Worm (Caenorhabditis elegans) whole organism, L4 larva: ENCODE data around the gene efl-3.

Source experiments
- D1046.2 ChIP-seq: fragments of 200-800 bp; sonication (Bioruptor generic); IDR thresholded peaks from 2 replicates; pipeline ENCODE4 v1.3.6; 2022; ENCODE audit warnings: missing genetic modification characterization, missing compliant biosample characterization
- F49E8.2 ChIP-seq: sonication (generic microtip); optimal IDR thresholded peaks from 2 replicates; lab custom pipeline; 2016; ENCODE audit warnings: missing compliant biosample characterization, mild to moderate bottlenecking, missing genetic modification characterization, borderline replicate concordance
- ZK337.2 ChIP-seq: fragments of 200-800 bp; sonication (Bioruptor generic); IDR thresholded peaks from 2 replicates; pipeline ENCODE4 v1.3.6; 2022; ENCODE audit warnings: missing genetic modification reagents, missing genetic modification characterization, missing compliant biosample characterization
- ZK546.5 ChIP-seq, 2 experiments: sonication (generic microtip); optimal IDR thresholded peaks; 2 replicates each; lab custom pipeline; 2017; ENCODE audit warnings: missing biosample characterization in 2 of 2, missing genetic modification characterization in 2 of 2
- aha-1 ChIP-seq: fragments of 150-350 bp; peaks from one replicate; lab custom pipeline; 2014; ENCODE audit warnings: missing biosample characterization, missing genetic modification characterization
- attf-4 ChIP-seq: sonication (generic microtip); optimal IDR thresholded peaks from 3 replicates; lab custom pipeline; 2017; ENCODE audit warnings: missing biosample characterization, missing genetic modification characterization
- ceh-32 ChIP-seq: sonication (generic microtip); optimal IDR thresholded peaks from 2 replicates; lab custom pipeline; 2016; ENCODE audit warnings: mild to moderate bottlenecking, missing genetic modification characterization, missing compliant biosample characterization; ENCODE audit not compliant: poor library complexity
- ceh-82 ChIP-seq: sonication (generic microtip); optimal IDR thresholded peaks from 2 replicates; lab custom pipeline; 2017; ENCODE audit warnings: missing biosample characterization, missing genetic modification characterization
- daf-16 ChIP-seq, 3 experiments: sonication (generic microtip); optimal IDR thresholded peaks; 2 replicates each; lab custom pipeline; 2016 to 2017; ENCODE audit warnings: missing genetic modification characterization in 3 of 3, missing genetic modification reagents in 3 of 3, mild to moderate bottlenecking in 2 of 3, missing compliant biosample characterization in 2 of 3, missing biosample characterization in 1 of 3, moderate library complexity in 1 of 3
- daf-19 ChIP-seq: fragments of 200-800 bp; sonication (Bioruptor generic); conservative IDR thresholded peaks from 2 replicates; pipeline ENCODE4 v1.3.6; 2022; ENCODE audit warnings: missing genetic modification characterization, missing compliant biosample characterization
- daf-8 ChIP-seq: fragments of 200-800 bp; sonication (Bioruptor generic); IDR thresholded peaks from 2 replicates; pipeline ENCODE4 v1.3.6; 2022; ENCODE audit warnings: missing genetic modification characterization, missing compliant biosample characterization
- dpl-1 ChIP-seq: fragments of 150-350 bp; optimal IDR thresholded peaks from 2 replicates; lab custom pipeline; 2014; ENCODE audit warnings: missing biosample characterization, missing genetic modification reagents, missing genetic modification characterization
- duxl-1 ChIP-seq: sonication (generic microtip); optimal IDR thresholded peaks from 2 replicates; lab custom pipeline; 2016; ENCODE audit warnings: mild to moderate bottlenecking, missing genetic modification characterization, moderate library complexity, missing compliant biosample characterization; ENCODE audit not compliant: poor library complexity
- fos-1 ChIP-seq: fragments of 150-350 bp; optimal IDR thresholded peaks from 2 replicates; lab custom pipeline; 2014; ENCODE audit warnings: missing biosample characterization, missing genetic modification characterization
- gei-8 ChIP-seq: fragments of 200-800 bp; sonication (Bioruptor generic); optimal IDR thresholded peaks from 2 replicates; lab custom pipeline; 2018; ENCODE audit warnings: mild to moderate bottlenecking, missing genetic modification characterization, missing compliant biosample characterization
- hmg-1.1 ChIP-seq: fragments of 200-800 bp; sonication (Bioruptor generic); IDR thresholded peaks from 2 replicates; pipeline ENCODE4 v1.3.6; 2022; ENCODE audit warnings: missing genetic modification reagents, missing genetic modification characterization, missing compliant biosample characterization
- lin-29 ChIP-seq: fragments of 200-800 bp; sonication (Bioruptor generic); IDR thresholded peaks from 2 replicates; pipeline ENCODE4 v1.3.6; 2022; ENCODE audit warnings: missing genetic modification reagents, missing genetic modification characterization, missing compliant biosample characterization
- lsy-2 ChIP-seq, 2 experiments: fragments of 150-350 bp in 1 of 2; sonication (generic microtip) in 1 of 2; optimal IDR thresholded peaks; 2 replicates each; lab custom pipeline; 2014 to 2017; ENCODE audit warnings: missing biosample characterization in 2 of 2, missing genetic modification characterization in 2 of 2
- mdl-1 ChIP-seq, 2 experiments: fragments of 150-350 bp in 1 of 2; sonication (generic microtip) in 1 of 2; optimal IDR thresholded peaks; 2 replicates each; lab custom pipeline; 2014 to 2017; ENCODE audit warnings: missing biosample characterization in 2 of 2, missing genetic modification characterization in 2 of 2
- mxl-3 ChIP-seq: fragments of 200-800 bp; sonication (Bioruptor generic); optimal IDR thresholded peaks from 2 replicates; lab custom pipeline; 2018; ENCODE audit warnings: mild to moderate bottlenecking, missing genetic modification characterization, missing compliant biosample characterization
- nhr-10 ChIP-seq: fragments of 150-350 bp; optimal IDR thresholded peaks from 2 replicates; lab custom pipeline; 2014; ENCODE audit warnings: missing biosample characterization, missing genetic modification characterization
- nhr-28 ChIP-seq: fragments of 150-350 bp; optimal IDR thresholded peaks from 2 replicates; lab custom pipeline; 2014; ENCODE audit warnings: missing biosample characterization, missing genetic modification characterization
- nhr-42 ChIP-seq: fragments of 200-800 bp; sonication (Bioruptor generic); IDR thresholded peaks from 2 replicates; pipeline ENCODE4 v1.3.6; 2022; ENCODE audit warnings: missing genetic modification characterization, missing compliant biosample characterization
- nhr-48 ChIP-seq: sonication (generic microtip); optimal IDR thresholded peaks from 2 replicates; lab custom pipeline; 2016; ENCODE audit warnings: mild to moderate bottlenecking, missing genetic modification characterization, missing compliant biosample characterization
- nhr-6 ChIP-seq: fragments of 150-350 bp; optimal IDR thresholded peaks from 2 replicates; lab custom pipeline; 2014; ENCODE audit warnings: missing biosample characterization, missing genetic modification characterization
- nhr-77 ChIP-seq: fragments of 150-350 bp; optimal IDR thresholded peaks from 2 replicates; lab custom pipeline; 2014; ENCODE audit warnings: missing biosample characterization, missing genetic modification characterization
- rbr-2 ChIP-seq: sonication (generic microtip); optimal IDR thresholded peaks from 2 replicates; lab custom pipeline; 2016; ENCODE audit warnings: missing genotype, missing genetic modification characterization, missing compliant biosample characterization
- saeg-2 ChIP-seq: fragments of 200-800 bp; sonication (Bioruptor generic); IDR thresholded peaks from 2 replicates; pipeline ENCODE4 v1.3.6; 2022; ENCODE audit warnings: missing genetic modification reagents, missing genetic modification characterization, missing compliant biosample characterization
- skn-1 ChIP-seq: fragments of 150-350 bp; optimal IDR thresholded peaks from 2 replicates; lab custom pipeline; 2014; ENCODE audit warnings: missing biosample characterization, missing genetic modification characterization
- spr-3 ChIP-seq: fragments of 200-800 bp; sonication (Bioruptor generic); optimal IDR thresholded peaks from 2 replicates; lab custom pipeline; 2018; ENCODE audit warnings: mild to moderate bottlenecking, missing genetic modification characterization, missing compliant biosample characterization
- tag-97 ChIP-seq: fragments of 200-800 bp; sonication (Bioruptor generic); IDR thresholded peaks from 2 replicates; pipeline ENCODE4 v1.3.6; 2022; ENCODE audit warnings: missing genetic modification characterization, missing compliant biosample characterization
- unc-130 ChIP-seq: sonication (generic microtip); optimal IDR thresholded peaks from 2 replicates; lab custom pipeline; 2016; ENCODE audit warnings: missing genetic modification reagents, missing genetic modification characterization, missing compliant biosample characterization
- unc-62 ChIP-seq, 3 experiments: fragments of 150-350 bp in 1 of 3; sonication (generic microtip); optimal IDR thresholded peaks in 2 of 3; peaks in 1 of 3; 1 replicate in 1 of 3; 2 replicates in 2 of 3; lab custom pipeline; 2014 to 2017; ENCODE audit warnings: missing biosample characterization in 3 of 3, missing genetic modification characterization in 3 of 3, missing genetic modification reagents in 3 of 3, missing genotype in 1 of 3
- vab-7 ChIP-seq: fragments of 200-800 bp; sonication (Bioruptor generic); IDR thresholded peaks from 2 replicates; pipeline ENCODE4 v1.3.6; 2022; ENCODE audit warnings: missing genetic modification reagents, missing genetic modification characterization, missing compliant biosample characterization

Gene efl-3

DNA sequence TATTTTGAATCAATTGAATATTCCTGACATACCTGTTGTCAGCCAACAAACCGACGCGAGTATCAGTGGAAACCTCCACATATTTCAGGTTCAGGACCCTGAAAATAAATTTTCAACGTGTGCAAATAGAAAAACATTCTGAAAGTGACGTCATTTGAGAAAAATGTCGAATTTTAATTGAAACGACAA is 16.2 kb downstream of the efl-3 start, which contains the start of gene F14E5.2:
Gene F14E5.2 (minus strand): TSS at position 101 of the 189 bp plus-strand sequence.
- TF ChIP-seq duxl-1 (no peak), nhr-42 (GFP tag; lab: Robert Waterston, UW) (no peak), nhr-6 (tag; lab: Kevin White, UChicago) (no peak), D1046.2 (GFP tag; lab: Robert Waterston, UW) (no peak), saeg-2 (GFP tag; lab: Robert Waterston, UW) (no peak), daf-8 (GFP tag; lab: Robert Waterston, UW) (no peak), fos-1 (tag; lab: Kevin White, UChicago) (no peak), ceh-82 (tag; lab: Kevin White, UChicago) (no peak), gei-8 (GFP tag; lab: Kevin White, UChicago) (no peak), daf-19 (GFP tag; lab: Robert Waterston, UW) (no peak), ceh-32 (tag; lab: Kevin White, UChicago) (no peak), attf-4 (no peak), dpl-1 (GFP tag; lab: Kevin White, UChicago) (no peak), skn-1 (tag; lab: Kevin White, UChicago) (no peak), unc-62 (GFP tag; optimal IDR thresholded peaks at IDR 0.05 in 1 of 2; lab: Kevin White, UChicago) (no peak), unc-62 (tag; optimal IDR thresholded peaks at IDR 0.05; lab: Kevin White, UChicago) (no peak), aha-1 (tag; lab: Kevin White, UChicago) (no peak), daf-16 (GFP tag; optimal IDR thresholded peaks at IDR 0.05; lab: Kevin White, UChicago) (no peak), daf-16 (tag; optimal IDR thresholded peaks at IDR 0.05; lab: Kevin White, UChicago) (no peak)
- TF ChIP-seq, all 104 proteins: peak for 0

DNA sequence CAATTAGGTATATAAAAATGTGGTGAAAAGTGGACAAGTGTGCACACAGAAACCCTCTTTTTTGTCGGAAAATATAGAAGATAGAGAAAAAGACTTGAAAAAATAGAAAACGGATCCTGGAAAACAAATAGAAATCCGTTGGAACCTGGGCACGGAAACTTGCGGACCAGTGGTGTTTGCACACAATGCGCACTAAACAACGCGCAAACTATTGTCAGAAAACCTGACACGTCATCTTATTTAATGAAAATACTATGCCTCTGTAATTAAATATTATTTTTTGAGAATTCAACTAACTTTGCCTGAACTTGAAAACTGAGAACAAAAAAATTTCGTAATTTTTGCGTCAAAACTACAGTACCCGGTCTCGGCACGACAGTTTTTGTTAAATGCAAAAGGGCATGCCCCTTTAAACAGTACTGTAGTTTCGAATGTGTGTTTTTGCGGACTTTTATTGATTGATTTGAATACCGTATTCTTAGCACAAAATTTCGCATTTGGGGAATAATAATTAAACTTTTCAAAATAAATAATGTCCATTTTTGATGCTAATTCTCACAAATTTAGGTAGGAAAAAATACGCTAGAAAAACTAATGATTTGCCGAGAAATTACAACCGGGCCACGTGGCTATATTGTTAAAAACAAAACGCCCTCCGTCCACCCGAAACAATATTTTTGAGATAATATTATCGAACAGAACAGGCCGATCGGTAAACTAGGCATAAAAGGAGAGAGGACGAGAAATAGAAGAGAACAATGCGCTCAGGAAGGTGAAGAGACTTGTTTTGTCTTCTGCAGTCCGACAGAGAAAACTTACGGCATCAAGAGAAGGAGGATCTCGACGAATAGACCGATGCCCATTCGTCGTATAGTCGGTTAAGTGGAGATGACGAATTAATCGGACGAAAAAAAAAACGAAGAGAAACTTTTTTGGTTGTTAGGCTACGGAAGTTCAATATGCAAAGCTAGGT is 16.8 kb downstream of the efl-3 start:
- TF ChIP-seq F49E8.2 (tag; lab: Kevin White, UChicago) (peak; percentile 52), nhr-28 (tag; lab: Kevin White, UChicago) (peak; percentile 19), dpl-1 (GFP tag; lab: Kevin White, UChicago) (peak; percentile 24), ZK546.5 (tag; optimal IDR thresholded peaks at IDR 0.05; lab: Kevin White, UChicago) (no peak), daf-16 (GFP tag; optimal IDR thresholded peaks at IDR 0.05; lab: Kevin White, UChicago) (no peak), daf-16 (tag; optimal IDR thresholded peaks at IDR 0.05; lab: Kevin White, UChicago) (peak; percentile 8), hmg-1.1 (GFP tag; lab: Robert Waterston, UW) (peak; percentile 36; the same call in 1 of the 2 replicates), unc-130 (peak; percentile 14), aha-1 (tag; lab: Kevin White, UChicago) (peak; percentile 76), nhr-48 (tag; lab: Kevin White, UChicago) (no peak), tag-97 (GFP tag; lab: Robert Waterston, UW) (no peak), lsy-2 (tag; optimal IDR thresholded peaks at IDR 0.05; lab: Kevin White, UChicago) (peak in 1 of 2 experiments; percentile 43), mxl-3 (GFP tag; lab: Kevin White, UChicago) (peak; percentile 7), vab-7 (no peak)

DNA sequence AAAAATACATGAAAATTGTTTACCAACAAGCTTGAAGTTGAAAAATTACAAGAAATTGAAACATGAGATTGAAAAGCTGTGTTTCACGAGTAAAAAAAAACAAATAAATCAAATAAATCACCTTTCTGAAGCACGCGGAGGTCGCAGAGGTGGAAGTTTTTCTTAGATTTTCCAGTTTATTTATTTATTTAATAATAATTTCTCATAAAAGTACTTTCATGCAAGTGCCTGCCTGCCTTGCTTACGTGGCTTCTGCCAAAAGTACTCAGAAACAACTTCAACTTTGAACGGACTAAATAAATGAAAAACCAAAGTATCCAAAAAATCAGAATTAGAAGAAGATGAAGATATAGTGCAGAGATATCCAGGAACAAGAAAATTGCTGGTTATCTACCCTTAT is 19.5 kb downstream of the efl-3 start, which contains the start of gene acp-2:
Gene acp-2 (minus strand): TSS at position 101 of the 400 bp plus-strand sequence.
- no peak for TF ChIP-seq mdl-1 (tag; optimal IDR thresholded peaks at IDR 0.05; lab: Kevin White, UChicago)
- TF ChIP-seq nhr-10 (tag; lab: Kevin White, UChicago): no peak
- TF ChIP-seq vab-7: no peak
- TF ChIP-seq ZK337.2: no peak
- TF ChIP-seq fos-1 (tag; lab: Kevin White, UChicago): no peak
- no peak for TF ChIP-seq nhr-77 (tag; lab: Kevin White, UChicago)
- no peak for TF ChIP-seq spr-3 (GFP tag; lab: Kevin White, UChicago)
- TF ChIP-seq lin-29 (GFP tag; lab: Robert Waterston, UW): no peak
- no peak for TF ChIP-seq rbr-2 (tag; lab: Kevin White, UChicago)
- TF ChIP-seq daf-19 (GFP tag; lab: Robert Waterston, UW): no peak
- no peak for TF ChIP-seq attf-4
